Fruit fly (Drosophila melanogaster) whole organism, embryonic: ENCODE data around the gene CG14535.
A peak's percentile ranks its signal among the peaks of the same experiment; 100 is the strongest.

Experiments
- Atf-2 ChIP-seq: fragments of 200-800 bp; sonication (Bioruptor generic); optimal IDR thresholded peaks from 2 replicates; lab custom pipeline; 2016; ENCODE audit warnings: missing biosample characterization, missing genetic modification characterization
- BEAF-32 ChIP-seq: fragments of 200-800 bp; sonication (Bioruptor generic); optimal IDR thresholded peaks from 3 replicates; lab custom pipeline; 2017; ENCODE audit warnings: missing biosample characterization, missing genetic modification characterization, mild to moderate bottlenecking, moderate library complexity, missing genetic modification reagents
- Bdp1 ChIP-seq: fragments of 200-800 bp; sonication (Bioruptor generic); optimal IDR thresholded peaks from 3 replicates; lab custom pipeline; 2016; ENCODE audit warnings: missing biosample characterization, missing genetic modification characterization
- Bgb ChIP-seq: fragments of 200-800 bp; sonication (Bioruptor generic); IDR thresholded peaks from 2 replicates; pipeline ENCODE4 v1.3.6; 2022; ENCODE audit warnings: missing biosample characterization, missing genetic modification characterization; ENCODE audit not compliant: partially characterized antibody
- CG13287 ChIP-seq: fragments of 200-800 bp; sonication (Bioruptor generic); IDR thresholded peaks from 2 replicates; pipeline ENCODE4 v1.3.6; 2022; ENCODE audit warnings: missing biosample characterization, missing genetic modification characterization; ENCODE audit not compliant: partially characterized antibody
- CG13624 ChIP-seq: fragments of 200-800 bp; sonication (Bioruptor generic); optimal IDR thresholded peaks from 2 replicates; lab custom pipeline; 2016; ENCODE audit warnings: missing biosample characterization, missing genetic modification characterization
- CG14441 ChIP-seq: fragments of 200-800 bp; sonication (Bioruptor generic); IDR thresholded peaks from 2 replicates; pipeline ENCODE4 v1.3.6; 2022; ENCODE audit warnings: missing biosample characterization, missing genetic modification characterization
- CG14667 ChIP-seq: fragments of 200-800 bp; sonication (Bioruptor generic); IDR thresholded peaks from 2 replicates; pipeline ENCODE4 v1.3.6; 2022; ENCODE audit warnings: missing biosample characterization, missing genetic modification characterization
- CG15269 ChIP-seq: fragments of 200-800 bp; sonication (Bioruptor generic); optimal IDR thresholded peaks from 2 replicates; lab custom pipeline; 2018; ENCODE audit warnings: missing biosample characterization, mild to moderate bottlenecking, missing genetic modification characterization, moderate library complexity
- CG16815 ChIP-seq: fragments of 200-800 bp; sonication (Bioruptor generic); optimal IDR thresholded peaks from 3 replicates; lab custom pipeline; 2017; ENCODE audit warnings: missing biosample characterization, mild to moderate bottlenecking, missing genetic modification characterization
- CG2199 ChIP-seq: fragments of 200-800 bp; sonication (Bioruptor generic); IDR thresholded peaks from 3 replicates; pipeline ENCODE4 v1.3.6; 2022; ENCODE audit warnings: missing biosample characterization, missing genetic modification characterization
- CG30403 ChIP-seq: fragments of 200-800 bp; sonication (Bioruptor generic); optimal IDR thresholded peaks from 3 replicates; lab custom pipeline; 2016; ENCODE audit warnings: missing biosample characterization, missing genetic modification characterization
- CG31441 ChIP-seq: fragments of 200-800 bp; sonication (Bioruptor generic); IDR thresholded peaks from 2 replicates; pipeline ENCODE4 v1.3.6; 2022; ENCODE audit warnings: missing biosample characterization, missing genetic modification characterization
- CG3163 ChIP-seq: fragments of 200-800 bp; sonication (Bioruptor generic); optimal IDR thresholded peaks from 3 replicates; lab custom pipeline; 2016; ENCODE audit warnings: missing biosample characterization, missing genetic modification characterization
- CG33213 ChIP-seq: fragments of 200-800 bp; sonication (Bioruptor generic); optimal IDR thresholded peaks from 3 replicates; lab custom pipeline; 2016; ENCODE audit warnings: missing biosample characterization, missing genetic modification characterization
- CG3407 ChIP-seq: fragments of 200-800 bp; sonication (Bioruptor generic); optimal IDR thresholded peaks from 2 replicates; lab custom pipeline; 2018; ENCODE audit warnings: missing biosample characterization, mild to moderate bottlenecking, missing genetic modification characterization
- CG34224 ChIP-seq: fragments of 200-800 bp; sonication (Bioruptor generic); IDR thresholded peaks from 3 replicates; pipeline ENCODE4 v1.3.6; 2022; ENCODE audit warnings: missing biosample characterization, missing genetic modification characterization; ENCODE audit not compliant: partially characterized antibody
- CG34422 ChIP-seq: fragments of 200-800 bp; sonication (Bioruptor generic); IDR thresholded peaks from 3 replicates; pipeline ENCODE4 v1.3.6; 2022; ENCODE audit warnings: missing biosample characterization, missing genetic modification characterization
- CG42726 ChIP-seq: fragments of 200-800 bp; sonication (Bioruptor generic); IDR thresholded peaks from 2 replicates; pipeline ENCODE4 v1.3.6; 2022; ENCODE audit warnings: missing biosample characterization, missing genetic modification characterization; ENCODE audit not compliant: partially characterized antibody
- CG4820 ChIP-seq: fragments of 200-800 bp; sonication (Bioruptor generic); optimal IDR thresholded peaks from 3 replicates; lab custom pipeline; 2016; ENCODE audit warnings: missing biosample characterization, missing genetic modification characterization
- CG7556 ChIP-seq: fragments of 200-800 bp; sonication (Bioruptor generic); optimal IDR thresholded peaks from 2 replicates; lab custom pipeline; 2017; ENCODE audit warnings: missing biosample characterization, mild to moderate bottlenecking, missing genetic modification characterization
- CG8089 ChIP-seq: fragments of 200-800 bp; sonication (Bioruptor generic); optimal IDR thresholded peaks from 3 replicates; lab custom pipeline; 2016; ENCODE audit warnings: missing biosample characterization, missing genetic modification characterization
- CG9876 ChIP-seq: fragments of 200-800 bp; sonication (Bioruptor generic); optimal IDR thresholded peaks from 2 replicates; lab custom pipeline; 2016; ENCODE audit warnings: missing biosample characterization, missing genetic modification characterization
- CrebB ChIP-seq: fragments of 200-800 bp; sonication (Bioruptor generic); optimal IDR thresholded peaks from 3 replicates; lab custom pipeline; 2018; ENCODE audit warnings: missing biosample characterization, mild to moderate bottlenecking, missing genetic modification characterization
- Deaf1 ChIP-seq: fragments of 200-800 bp; optimal IDR thresholded peaks from 3 replicates; lab custom pipeline; 2019; ENCODE audit warnings: missing biosample characterization, mild to moderate bottlenecking, missing genetic modification characterization, moderate library complexity
- Dip2 ChIP-seq: fragments of 200-800 bp; sonication (Bioruptor generic); IDR thresholded peaks from 2 replicates; pipeline ENCODE4 v1.3.6; 2022; ENCODE audit warnings: missing biosample characterization, missing genetic modification characterization
- H15 ChIP-seq: fragments of 200-800 bp; sonication (Bioruptor generic); IDR thresholded peaks from 3 replicates; pipeline ENCODE4 v1.3.6; 2022; ENCODE audit warnings: missing biosample characterization, missing genetic modification characterization
- HLHmδ ChIP-seq: fragments of 200-800 bp; sonication (Bioruptor generic); optimal IDR thresholded peaks from 2 replicates; lab custom pipeline; 2018; ENCODE audit warnings: missing biosample characterization, mild to moderate bottlenecking, missing genetic modification characterization, moderate library complexity
- Hey ChIP-seq: fragments of 200-800 bp; sonication (Bioruptor generic); optimal IDR thresholded peaks from 3 replicates; lab custom pipeline; 2018; ENCODE audit warnings: missing biosample characterization, mild to moderate bottlenecking, missing genetic modification characterization
- Hr78 ChIP-seq, 2 experiments: fragments of 200-800 bp in 1 of 2; fragments of >200 bp in 1 of 2; sonication (Bioruptor generic) in 1 of 2; optimal IDR thresholded peaks; 2 replicates each; lab custom pipeline; 2017 to 2019; ENCODE audit warnings: missing biosample characterization in 2 of 2, missing genetic modification characterization in 2 of 2, mild to moderate bottlenecking in 1 of 2, moderate library complexity in 1 of 2
- Lhr ChIP-seq: fragments of 200-800 bp; sonication (Bioruptor generic); optimal IDR thresholded peaks from 3 replicates; lab custom pipeline; 2017; ENCODE audit warnings: mild to moderate bottlenecking, missing biosample characterization, missing genetic modification reagents, missing genetic modification characterization
- MESR4 ChIP-seq: fragments of 200-800 bp; sonication (Bioruptor generic); optimal IDR thresholded peaks from 2 replicates; lab custom pipeline; 2018; ENCODE audit warnings: missing biosample characterization, mild to moderate bottlenecking, missing genetic modification characterization, moderate library complexity
- Med ChIP-seq: fragments of 200-800 bp; sonication (Bioruptor generic); peaks from one replicate; lab custom pipeline; 2016; ENCODE audit warnings: missing biosample characterization, missing genetic modification characterization, mild to moderate bottlenecking, inconsistent platforms, moderate library complexity
- Meics ChIP-seq: fragments of 200-800 bp; sonication (Bioruptor generic); optimal IDR thresholded peaks from 2 replicates; lab custom pipeline; 2017; ENCODE audit warnings: missing biosample characterization, mild to moderate bottlenecking, missing genetic modification characterization
- Sox102F ChIP-seq: fragments of 200-800 bp; sonication (Bioruptor generic); optimal IDR thresholded peaks from 2 replicates; lab custom pipeline; 2018; ENCODE audit warnings: missing biosample characterization, mild to moderate bottlenecking, missing genetic modification characterization, moderate library complexity
- ac ChIP-seq: fragments of 200-800 bp; sonication (Bioruptor generic); optimal IDR thresholded peaks from 3 replicates; lab custom pipeline; 2017; ENCODE audit warnings: missing biosample characterization, mild to moderate bottlenecking, missing genetic modification characterization
- ash1 ChIP-seq: fragments of 200-800 bp; sonication (Bioruptor generic); optimal IDR thresholded peaks from 2 replicates; lab custom pipeline; 2018; ENCODE audit warnings: missing biosample characterization, mild to moderate bottlenecking, missing genetic modification characterization
- cad ChIP-seq: fragments of >200 bp; optimal IDR thresholded peaks from 2 replicates; lab custom pipeline; 2017; ENCODE audit warnings: missing biosample characterization, missing genetic modification characterization
- dati ChIP-seq: fragments of 200-800 bp; sonication (Bioruptor generic); IDR thresholded peaks from 2 replicates; pipeline ENCODE4 v1.3.6; 2022; ENCODE audit warnings: missing biosample characterization, missing genetic modification characterization
- dm ChIP-seq: fragments of 200-800 bp; sonication (Bioruptor generic); optimal IDR thresholded peaks from 3 replicates; lab custom pipeline; 2016; ENCODE audit warnings: missing biosample characterization, missing genetic modification characterization
- dysf ChIP-seq: fragments of 200-800 bp; sonication (Bioruptor generic); IDR thresholded peaks from 3 replicates; pipeline ENCODE4 v1.3.6; 2022; ENCODE audit warnings: missing biosample characterization, missing genetic modification characterization
- fd102C ChIP-seq: fragments of 200-800 bp; sonication (Bioruptor generic); optimal IDR thresholded peaks from 2 replicates; lab custom pipeline; 2018; ENCODE audit warnings: missing biosample characterization, mild to moderate bottlenecking, missing genetic modification characterization, moderate library complexity
- hb ChIP-seq: fragments of 200-800 bp; sonication (Bioruptor generic); IDR thresholded peaks from 3 replicates; pipeline ENCODE4 v1.3.6; 2022; ENCODE audit warnings: missing biosample characterization, missing genetic modification characterization; ENCODE audit not compliant: partially characterized antibody
- hth ChIP-seq: fragments of >200 bp; optimal IDR thresholded peaks from 2 replicates; lab custom pipeline; 2017; ENCODE audit warnings: inconsistent platforms
- lola ChIP-seq, 3 experiments: fragments of >200 bp in 2 of 3; fragments of 200-800 bp in 1 of 3; sonication (Bioruptor generic) in 1 of 3; optimal IDR thresholded peaks; 2 replicates each; lab custom pipeline; 2017 to 2019; ENCODE audit warnings: missing biosample characterization in 3 of 3, missing genetic modification characterization in 3 of 3, mild to moderate bottlenecking in 1 of 3, moderate library complexity in 1 of 3
- mld ChIP-seq: fragments of 200-800 bp; sonication (Bioruptor generic); IDR thresholded peaks from 3 replicates; pipeline ENCODE4 v1.3.6; 2022; ENCODE audit warnings: missing biosample characterization, missing genetic modification characterization; ENCODE audit not compliant: partially characterized antibody
- nerfin-2 ChIP-seq: fragments of 200-800 bp; sonication (Bioruptor generic); IDR thresholded peaks from 2 replicates; pipeline ENCODE4 v1.3.6; 2022; ENCODE audit warnings: missing biosample characterization, missing genetic modification characterization; ENCODE audit not compliant: partially characterized antibody
- seq ChIP-seq: fragments of 200-800 bp; sonication (Bioruptor generic); IDR thresholded peaks from 2 replicates; pipeline ENCODE4 v1.3.6; 2022; ENCODE audit warnings: missing biosample characterization, missing genetic modification characterization
- sisA ChIP-seq: fragments of 200-800 bp; sonication (Bioruptor generic); IDR thresholded peaks from 2 replicates; pipeline ENCODE4 v1.3.6; 2022; ENCODE audit warnings: missing biosample characterization, missing genetic modification characterization
- tap ChIP-seq: fragments of 200-800 bp; optimal IDR thresholded peaks from 3 replicates; lab custom pipeline; 2019; ENCODE audit warnings: missing biosample characterization, mild to moderate bottlenecking, missing genetic modification characterization, moderate library complexity
- vnd ChIP-seq: fragments of 200-800 bp; sonication (Bioruptor generic); IDR thresholded peaks from 3 replicates; pipeline ENCODE4 v1.3.6; 2022; ENCODE audit warnings: missing biosample characterization, missing genetic modification characterization; ENCODE audit not compliant: partially characterized antibody

Gene CG14535

dm6 chr2L:7890654-7891114 lies 35.4 kb upstream of the CG14535 start, which contains the start of gene Spn28Db (continued):
- TF ChIP-seq MESR4 (GFP tag; lab: Kevin White, UChicago) (no peak), CG2199 (GFP tag; lab: Robert Waterston, UW) (peak; percentile 98), ash1 (GFP tag; lab: Kevin White, UChicago) (no peak), hb (GFP tag; lab: Robert Waterston, UW) (no peak), tap (tag; lab: Kevin White, UChicago) (no peak), CG33213 (GFP tag; lab: Kevin White, UChicago) (peak; percentile 52), hth (lab: Kevin White, UChicago) (no peak), CG34224 (GFP tag; lab: Robert Waterston, UW) (no peak), Sox102F (GFP tag; lab: Kevin White, UChicago) (no peak), CG16815 (no peak), H15 (no peak), Meics (GFP tag; lab: Kevin White, UChicago) (no peak), dm (GFP tag; lab: Kevin White, UChicago) (no peak), Bdp1 (GFP tag; lab: Kevin White, UChicago) (no peak), CG7556 (no peak), BEAF-32 (GFP tag; lab: Kevin White, UChicago) (no peak), CG9876 (GFP tag; lab: Kevin White, UChicago) (peak; percentile 39), CG13624 (GFP tag; lab: Kevin White, UChicago) (peak; percentile 34), HLHmδ (no peak), dati (GFP tag; lab: Robert Waterston, UW) (no peak), ac (GFP tag; lab: Kevin White, UChicago) (no peak), Hr78 (GFP tag; optimal IDR thresholded peaks at IDR 0.05; lab: Kevin White, UChicago) (no peak), dysf (no peak), CG14667 (no peak), CG3163 (GFP tag; lab: Kevin White, UChicago) (peak; percentile 41), vnd (GFP tag; lab: Robert Waterston, UW) (no peak), CG34422 (GFP tag; lab: Robert Waterston, UW) (no peak), Bgb (peak; percentile 86), Deaf1 (tag; lab: Kevin White, UChicago) (no peak), CG15269 (no peak), CG14441 (GFP tag; lab: Robert Waterston, UW) (no peak), cad (no peak), CG30403 (GFP tag; lab: Kevin White, UChicago) (peak; percentile 25), fd102C (no peak), Atf-2 (no peak), CG13287 (GFP tag; lab: Robert Waterston, UW) (no peak), Hey (tag; lab: Kevin White, UChicago) (no peak), CG4820 (GFP tag; lab: Kevin White, UChicago) (no peak), sisA (no peak), CG42726 (peak; percentile 62), CG8089 (GFP tag; lab: Kevin White, UChicago) (no peak), CrebB (no peak), CG31441 (no peak), seq (GFP tag; lab: Robert Waterston, UW) (no peak), lola (GFP tag; optimal IDR thresholded peaks at IDR 0.05; lab: Kevin White, UChicago) (peak in 1 of 3 experiments; percentile 2), CG3407 (GFP tag; lab: Kevin White, UChicago) (no peak), Lhr (GFP tag; lab: Kevin White, UChicago) (peak; percentile 48), nerfin-2 (GFP tag; lab: Robert Waterston, UW) (no peak), Med (GFP tag; lab: Kevin White, UChicago) (peak; percentile 80), Dip2 (GFP tag; lab: Robert Waterston, UW) (peak; percentile 96), mld (GFP tag; lab: Robert Waterston, UW) (no peak)
